Worm (Caenorhabditis elegans): ENCODE data around the gene T27D12.6.

The T27D12.6 gene

ce11 chrII:11810436-11810835 lies 24.9 kb upstream of the T27D12.6 start, which contains the start of gene F43G6.7:
TSS of gene F43G6.7 (plus strand) at chrII:11810790.
- TF ChIP-seq athp-1 (tag; optimal IDR thresholded peaks at IDR 0.05) (no peak), zfh-2 (GFP tag; conservative IDR thresholded peaks at IDR 0.05) (0 out of 2 replicates have a peak, but pooled peaks have one; percentile 21), cebp-2 (GFP tag; IDR thresholded peaks at IDR 0.05) (no peak), xnd-1 (tag; optimal IDR thresholded peaks at IDR 0.05) (peak; percentile 10), aptf-3 (GFP tag; IDR thresholded peaks at IDR 0.05) (0 out of 2 replicates have a peak, but pooled peaks have one; percentile 80), efl-1 (GFP tag; optimal IDR thresholded peaks at IDR 0.05) (peak; percentile 68), madf-8 (GFP tag; conservative IDR thresholded peaks at IDR 0.05) (peak; percentile 66), madf-6 (GFP tag; IDR thresholded peaks at IDR 0.05) (peak; percentile 78), aptf-2 (GFP tag; conservative IDR thresholded peaks at IDR 0.05) (peak; percentile 96)

ce11 chrII:11811241-11811640 lies 24.1 kb upstream of the T27D12.6 start:
- no peak for TF ChIP-seq hrde-1 (tag; optimal IDR thresholded peaks at IDR 0.05; ENCODE audit: borderline replicate concordance)
- peak; percentile 57; the same call in 1 of the 2 replicates for TF ChIP-seq zfh-2 (GFP tag; conservative IDR thresholded peaks at IDR 0.05)
- TF ChIP-seq repo-1 (tag; optimal IDR thresholded peaks at IDR 0.05): no peak
- TF ChIP-seq lsl-1 (GFP tag; optimal IDR thresholded peaks at IDR 0.05): no peak
- no peak for TF ChIP-seq sdz-38 (tag; optimal IDR thresholded peaks at IDR 0.05)
- TF ChIP-seq attf-5 (GFP tag; optimal IDR thresholded peaks at IDR 0.05): no peak
- TF ChIP-seq cebp-2 (GFP tag; IDR thresholded peaks at IDR 0.05): no peak
- no peak for TF ChIP-seq nhr-179 (tag; optimal IDR thresholded peaks at IDR 0.05)
- no peak for TF ChIP-seq T07F8.4 (tag; optimal IDR thresholded peaks at IDR 0.05)
- TF ChIP-seq hlh-12 (tag; optimal IDR thresholded peaks at IDR 0.05): no peak
- TF ChIP-seq F10E7.11 (tag; optimal IDR thresholded peaks at IDR 0.05): no peak
- no peak for TF ChIP-seq egl-18 (GFP tag; IDR thresholded peaks at IDR 0.05)
- TF ChIP-seq egrh-3 (GFP tag; IDR thresholded peaks at IDR 0.05): peak; percentile 20; the same call in 1 of the 2 replicates
- TF ChIP-seq pbrm-1 (GFP tag; IDR thresholded peaks at IDR 0.05): no peak

ce11 chrII:11813895-11814369 lies 21.4 kb upstream of the T27D12.6 start, which contains the start of gene F43G6.8:
TSS of gene F43G6.8 (minus strand) at chrII:11814092.
- TF ChIP-seq attf-5 (GFP tag; optimal IDR thresholded peaks at IDR 0.05) (peak; percentile 80), B0336.3 (GFP tag; IDR thresholded peaks at IDR 0.05) (no peak), dox-1 (GFP tag; IDR thresholded peaks at IDR 0.05) (0 out of 2 replicates have a peak, but pooled peaks have one; percentile 42), hmg-1.2 (GFP tag; IDR thresholded peaks at IDR 0.05) (peak; percentile 80), mcd-1 (GFP tag; IDR thresholded peaks at IDR 0.05) (peak; percentile 45; the same call in 1 of the 2 replicates), K12H6.12 (tag; optimal IDR thresholded peaks at IDR 0.05) (peak; percentile 29), pbrm-1 (GFP tag; IDR thresholded peaks at IDR 0.05) (peak; percentile 59), ama-1 (optimal IDR thresholded peaks at IDR 0.05) (peak; percentile 83), ama-1 (GFP tag; optimal IDR thresholded peaks at IDR 0.05) (no peak), rcor-1 (GFP tag; IDR thresholded peaks at IDR 0.05) (0 out of 2 replicates have a peak, but pooled peaks have one; percentile 14), mel-28 (tag; optimal IDR thresholded peaks at IDR 0.05; ENCODE audit: borderline replicate concordance) (peak; percentile 28), cebp-2 (GFP tag; IDR thresholded peaks at IDR 0.05) (no peak), zfh-2 (GFP tag; conservative IDR thresholded peaks at IDR 0.05) (peak; percentile 35; the same call in 1 of the 2 replicates), ztf-18 (tag; optimal IDR thresholded peaks at IDR 0.05) (peak; percentile 6), egl-18 (GFP tag; IDR thresholded peaks at IDR 0.05) (no peak)

ce11 chrII:11816014-11816413 lies 19.3 kb upstream of the T27D12.6 start:
- TF ChIP-seq T26A5.8 (tag; optimal IDR thresholded peaks at IDR 0.05) (no peak), F33H1.4 (GFP tag; IDR thresholded peaks at IDR 0.05) (no peak), Y56A3A.18 (GFP tag; IDR thresholded peaks at IDR 0.05) (no peak), chd-7 (tag; optimal IDR thresholded peaks at IDR 0.05) (no peak), K11D2.4 (GFP tag; IDR thresholded peaks at IDR 0.05) (no peak), madf-3 (GFP tag; IDR thresholded peaks at IDR 0.05) (no peak), ceh-27 (GFP tag; optimal IDR thresholded peaks at IDR 0.05) (no peak), F39B2.1 (GFP tag; IDR thresholded peaks at IDR 0.05) (no peak)
